Fruit fly (Drosophila melanogaster) whole organism, wandering third instar larva: ENCODE measurements around the gene CG33947.

ENCODE experiments used
- Abd-B ChIP-seq: fragments of >200 bp; optimal IDR thresholded peaks from 2 replicates; lab custom pipeline; 2017; ENCODE audit warnings: missing biosample characterization, missing genetic modification characterization
- CG32264 ChIP-seq: fragments of 200-800 bp; sonication (Bioruptor generic); optimal IDR thresholded peaks from 2 replicates; lab custom pipeline; 2016; ENCODE audit warnings: missing biosample characterization, missing genetic modification characterization
- CG9705 ChIP-seq: fragments of 200-800 bp; sonication (Bioruptor generic); optimal IDR thresholded peaks from 2 replicates; lab custom pipeline; 2018; ENCODE audit warnings: missing biosample characterization, mild to moderate bottlenecking, missing genetic modification characterization
- CrebA ChIP-seq: fragments of 200-800 bp; sonication (Bioruptor generic); optimal IDR thresholded peaks from 2 replicates; lab custom pipeline; 2016; ENCODE audit warnings: missing biosample characterization, mild to moderate bottlenecking, missing genetic modification characterization, borderline replicate concordance
- Dfd ChIP-seq: fragments of >200 bp; optimal IDR thresholded peaks from 2 replicates; lab custom pipeline; 2017; ENCODE audit warnings: missing biosample characterization, missing genetic modification characterization
- Dif ChIP-seq: fragments of 200-275, 200-300 bp; sonication (Bioruptor generic); optimal IDR thresholded peaks from 2 replicates; lab custom pipeline; 2018; ENCODE audit warnings: missing biosample characterization, missing genetic modification characterization; ENCODE audit not compliant: partially characterized antibody
- GATAd ChIP-seq: sonication (Bioruptor generic); optimal IDR thresholded peaks from 2 replicates; lab custom pipeline; 2016; ENCODE audit warnings: missing biosample characterization, missing genetic modification characterization
- HLH106 ChIP-seq: fragments of 200-800 bp; optimal IDR thresholded peaks from 3 replicates; lab custom pipeline; 2019; ENCODE audit warnings: missing biosample characterization, mild to moderate bottlenecking, missing genetic modification characterization, moderate library complexity
- Hnf4 ChIP-seq: fragments of 200-800 bp; sonication (Bioruptor generic); optimal IDR thresholded peaks from 2 replicates; lab custom pipeline; 2016; ENCODE audit warnings: missing biosample characterization, mild to moderate bottlenecking, missing genetic modification characterization
- Hr78 ChIP-seq: fragments of >200 bp; optimal IDR thresholded peaks from 2 replicates; lab custom pipeline; 2017; ENCODE audit warnings: missing biosample characterization, missing genetic modification characterization
- Hr83 ChIP-seq: fragments of 200-300 bp; sonication (Bioruptor generic); optimal IDR thresholded peaks from 2 replicates; lab custom pipeline; 2016; ENCODE audit warnings: missing biosample characterization, mild to moderate bottlenecking, missing genetic modification characterization, moderate library complexity; ENCODE audit not compliant: poor library complexity, severe bottlenecking
- Jra ChIP-seq: sonication (Bioruptor generic); optimal IDR thresholded peaks from 2 replicates; lab custom pipeline; 2016; ENCODE audit warnings: missing biosample characterization, missing genetic modification characterization
- Myc ChIP-seq: fragments of >200 bp; optimal IDR thresholded peaks from 2 replicates; lab custom pipeline; 2017
- N ChIP-seq: fragments of >200 bp; optimal IDR thresholded peaks from 2 replicates; lab custom pipeline; 2018; ENCODE audit warnings: missing biosample characterization, missing external identifiers, missing genetic modification characterization
- OdsH ChIP-seq: fragments of 200-800 bp; sonication (Bioruptor generic); optimal IDR thresholded peaks from 2 replicates; lab custom pipeline; 2016; ENCODE audit warnings: missing biosample characterization, mild to moderate bottlenecking, missing genetic modification characterization
- Rel ChIP-seq, 2 experiments: fragments of 200-800 bp; sonication (Bioruptor generic) in 1 of 2; optimal IDR thresholded peaks; 2 replicates in 1 of 2; 3 replicates in 1 of 2; lab custom pipeline; 2016 to 2019; ENCODE audit warnings: mild to moderate bottlenecking in 2 of 2, missing biosample characterization in 2 of 2, missing genetic modification characterization in 2 of 2, moderate library complexity in 1 of 2
- Sp1 ChIP-seq: fragments of 200-800 bp; sonication (Bioruptor generic); optimal IDR thresholded peaks from 3 replicates; lab custom pipeline; 2019; ENCODE audit warnings: missing biosample characterization, mild to moderate bottlenecking, missing genetic modification characterization, moderate library complexity
- Vsx2 ChIP-seq: fragments of 200-300, 225-300 bp; sonication (Bioruptor generic); optimal IDR thresholded peaks from 2 replicates; lab custom pipeline; 2018; ENCODE audit warnings: missing biosample characterization, missing genetic modification characterization; ENCODE audit not compliant: partially characterized antibody
- br ChIP-seq: fragments of 200-800 bp; sonication (Bioruptor generic); optimal IDR thresholded peaks from 2 replicates; lab custom pipeline; 2016; ENCODE audit warnings: missing biosample characterization, missing genetic modification characterization
- brk ChIP-seq: fragments of 200-800 bp; sonication (Bioruptor generic); optimal IDR thresholded peaks from 2 replicates; lab custom pipeline; 2016; ENCODE audit warnings: missing biosample characterization, mild to moderate bottlenecking, missing genetic modification characterization
- dl ChIP-seq, 2 experiments: fragments of 175-275, 200-275 bp in 1 of 2; fragments of 200-275 bp in 1 of 2; sonication (Bioruptor generic); optimal IDR thresholded peaks; lab custom pipeline; 2018; ENCODE audit warnings: mild to moderate bottlenecking in 2 of 2, missing biosample characterization in 2 of 2, missing genetic modification characterization in 2 of 2, moderate library complexity in 2 of 2; ENCODE audit not compliant: partially characterized antibody in 2 of 2, insufficient read depth in 1 of 2
- dmrt93B ChIP-seq: fragments of 200-800 bp; sonication (Bioruptor generic); optimal IDR thresholded peaks from 2 replicates; lab custom pipeline; 2018; ENCODE audit warnings: missing biosample characterization, mild to moderate bottlenecking, missing genetic modification characterization
- dsf ChIP-seq: sonication (Bioruptor generic); optimal IDR thresholded peaks from 2 replicates; lab custom pipeline; 2016; ENCODE audit warnings: missing biosample characterization, missing genetic modification characterization, borderline replicate concordance
- ey ChIP-seq: fragments of 200-800 bp; sonication (Bioruptor generic); optimal IDR thresholded peaks from 2 replicates; lab custom pipeline; 2016; ENCODE audit warnings: missing biosample characterization, missing genetic modification characterization
- foxo ChIP-seq, 2 experiments: fragments of 200-800 bp; sonication (Bioruptor generic); optimal IDR thresholded peaks; 2 replicates in 1 of 2; 3 replicates in 1 of 2; lab custom pipeline; 2016 to 2017; ENCODE audit warnings: missing biosample characterization in 2 of 2, missing genetic modification characterization in 2 of 2
- fru ChIP-seq: fragments of 200-800 bp; sonication (Bioruptor generic); optimal IDR thresholded peaks from 3 replicates; lab custom pipeline; 2016; ENCODE audit warnings: missing biosample characterization, mild to moderate bottlenecking, missing genetic modification characterization
- h ChIP-seq: fragments of 200-800 bp; sonication (Bioruptor generic); optimal IDR thresholded peaks from 3 replicates; lab custom pipeline; 2016; ENCODE audit warnings: missing biosample characterization, mild to moderate bottlenecking, missing genetic modification characterization
- jim ChIP-seq: fragments of 175-275, 200-325 bp; sonication (Bioruptor generic); optimal IDR thresholded peaks from 2 replicates; lab custom pipeline; 2016; ENCODE audit warnings: missing biosample characterization, mild to moderate bottlenecking, missing genetic modification characterization
- lola ChIP-seq: fragments of >200 bp; optimal IDR thresholded peaks from 2 replicates; lab custom pipeline; 2017; ENCODE audit warnings: missing biosample characterization, missing genetic modification characterization
- rgr ChIP-seq: fragments of 200-800 bp; sonication (Bioruptor generic); optimal IDR thresholded peaks from 3 replicates; lab custom pipeline; 2016; ENCODE audit warnings: missing biosample characterization, mild to moderate bottlenecking, missing genetic modification characterization
- sage ChIP-seq: fragments of 200-800 bp; sonication (Bioruptor generic); optimal IDR thresholded peaks from 2 replicates; lab custom pipeline; 2016; ENCODE audit warnings: missing biosample characterization, mild to moderate bottlenecking, missing genetic modification characterization
- sv ChIP-seq: fragments of 200-800 bp; sonication (Bioruptor generic); optimal IDR thresholded peaks from 3 replicates; lab custom pipeline; 2016; ENCODE audit warnings: missing biosample characterization, missing genetic modification characterization
- tai ChIP-seq: sonication (Bioruptor generic); optimal IDR thresholded peaks from 2 replicates; lab custom pipeline; 2016; ENCODE audit warnings: missing biosample characterization, missing genetic modification characterization
- usp ChIP-seq: fragments of >200 bp; optimal IDR thresholded peaks from 2 replicates; lab custom pipeline; 2017; ENCODE audit warnings: missing biosample characterization, missing genetic modification characterization
- woc ChIP-seq: sonication (Bioruptor generic); optimal IDR thresholded peaks from 2 replicates; lab custom pipeline; 2016; ENCODE audit warnings: missing biosample characterization, mild to moderate bottlenecking, missing genetic modification characterization

CG33947 gene

DNA sequence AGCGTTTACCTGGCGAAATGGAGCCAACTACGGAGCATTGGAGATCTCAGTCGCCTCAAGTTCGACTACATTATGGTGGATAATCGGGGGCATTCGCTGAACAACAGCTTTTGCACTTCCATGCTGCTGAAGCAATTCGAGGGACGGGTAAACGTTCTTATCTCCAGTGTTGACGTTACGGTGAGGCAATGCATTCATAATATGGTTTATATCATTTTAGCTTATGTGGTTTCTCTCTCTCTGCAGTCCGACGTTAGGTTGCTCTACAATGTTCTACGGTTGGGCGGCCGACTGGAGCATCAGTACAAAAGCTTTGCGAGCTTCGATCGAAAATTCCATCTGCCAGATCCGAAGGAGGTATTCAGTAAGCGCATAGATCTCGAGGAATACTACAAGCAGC lies 30.4 kb upstream of the CG33947 start:
- TF ChIP-seq Rel (GFP tag; optimal IDR thresholded peaks at IDR 0.05; lab: Kevin White, UChicago): no peak
- TF ChIP-seq Rel (tag; optimal IDR thresholded peaks at IDR 0.05; lab: Kevin White, UChicago): peak; percentile 34
- no peak for TF ChIP-seq h (GFP tag; lab: Kevin White, UChicago)

- no peak for TF ChIP-seq foxo (GFP tag; optimal IDR thresholded peaks at IDR 0.05; lab: Kevin White, UChicago)
- no peak for TF ChIP-seq Abd-B (GFP tag; lab: Kevin White, UChicago)
- no peak for TF ChIP-seq rgr (GFP tag; lab: Kevin White, UChicago)
These were observed 26.5 kb upstream of the CG33947 start, which contains the start of gene CG6310 for dm6 chr3L:11069764-11070163. TSS of gene CG6310 (minus strand) at chr3L:11069864.

DNA sequence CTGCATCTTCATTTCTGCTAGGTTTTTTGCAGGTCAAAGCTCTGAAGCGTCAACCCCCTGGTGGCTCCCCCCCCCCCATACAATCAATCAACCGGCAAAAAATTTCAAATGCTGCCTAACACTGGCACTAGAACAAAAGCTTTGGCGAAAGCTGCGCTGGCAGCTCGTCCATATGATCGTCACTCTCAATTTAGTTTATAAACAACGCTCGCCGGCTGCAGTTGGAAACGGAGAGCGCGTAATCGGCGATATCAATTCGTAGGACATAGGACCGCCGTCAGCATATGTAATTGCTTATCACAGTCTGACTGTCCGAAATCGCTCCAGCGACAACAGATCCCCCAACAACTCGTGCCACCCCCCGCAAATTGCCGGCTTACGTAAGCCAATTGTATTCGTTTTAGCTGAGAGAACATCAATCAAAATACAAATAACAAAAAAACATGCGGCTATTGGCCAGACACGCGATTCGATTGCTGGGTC lies 25.9 kb upstream of the CG33947 start, which contains the start of gene Mocs1:
TSS of gene Mocs1 (plus strand) at position 155 of the 483 bp plus-strand sequence.
- TF ChIP-seq sage (GFP tag; lab: Kevin White, UChicago) (no peak), fru (GFP tag; lab: Kevin White, UChicago) (no peak), Abd-B (GFP tag; lab: Kevin White, UChicago) (no peak), Sp1 (GFP tag; lab: Kevin White, UChicago) (peak; percentile 31), Hr83 (GFP tag; lab: Kevin White, UChicago) (peak; percentile 77), Rel (GFP tag; optimal IDR thresholded peaks at IDR 0.05; lab: Kevin White, UChicago) (no peak), Rel (tag; optimal IDR thresholded peaks at IDR 0.05; lab: Kevin White, UChicago) (peak; percentile 24), Dif (GFP tag; lab: Kevin White, UChicago) (peak; percentile 47), Hnf4 (GFP tag; lab: Kevin White, UChicago) (peak; percentile 49), foxo (GFP tag; optimal IDR thresholded peaks at IDR 0.05; lab: Kevin White, UChicago) (peak in 1 of 2 experiments; percentile 43), Jra (no peak), woc (GFP tag; lab: Kevin White, UChicago) (no peak), jim (GFP tag; lab: Kevin White, UChicago) (peak; percentile 11), Dfd (GFP tag; lab: Kevin White, UChicago) (no peak), CG32264 (GFP tag; lab: Kevin White, UChicago) (no peak), tai (GFP tag; lab: Kevin White, UChicago) (no peak), rgr (GFP tag; lab: Kevin White, UChicago) (peak; percentile 56), br (GFP tag; lab: Kevin White, UChicago) (no peak), dmrt93B (no peak), dl (GFP tag; optimal IDR thresholded peaks at IDR 0.05; lab: Kevin White, UChicago; ENCODE audit: insufficient read depth in 1 of 2, partially characterized antibody in 2 of 2) (no peak), ey (GFP tag; lab: Kevin White, UChicago) (no peak), brk (GFP tag; lab: Kevin White, UChicago) (no peak), lola (no peak), OdsH (peak; percentile 14), Vsx2 (GFP tag; lab: Kevin White, UChicago) (no peak), h (GFP tag; lab: Kevin White, UChicago) (no peak), HLH106 (no peak), sv (GFP tag; lab: Kevin White, UChicago) (no peak), dsf (no peak), CrebA (GFP tag; lab: Kevin White, UChicago) (no peak), CG9705 (GFP tag; lab: Kevin White, UChicago) (no peak), Myc (lab: Kevin White, UChicago) (no peak)
- TF ChIP-seq, all 38 proteins: peak for 9

dm6 chr3L:11071057-11071456 lies 25.2 kb upstream of the CG33947 start:
- TF ChIP-seq Dfd (GFP tag; lab: Kevin White, UChicago) (no peak), Sp1 (GFP tag; lab: Kevin White, UChicago) (no peak), jim (GFP tag; lab: Kevin White, UChicago) (no peak), fru (GFP tag; lab: Kevin White, UChicago) (no peak), br (GFP tag; lab: Kevin White, UChicago) (no peak), Abd-B (GFP tag; lab: Kevin White, UChicago) (no peak), rgr (GFP tag; lab: Kevin White, UChicago) (no peak), usp (no peak), tai (GFP tag; lab: Kevin White, UChicago) (no peak), h (GFP tag; lab: Kevin White, UChicago) (no peak), Dif (GFP tag; lab: Kevin White, UChicago) (no peak), N (no peak), brk (GFP tag; lab: Kevin White, UChicago) (no peak), GATAd (GFP tag; lab: Kevin White, UChicago) (no peak), Hr78 (GFP tag; lab: Kevin White, UChicago) (no peak)
